Fruit fly (Drosophila melanogaster) whole organism, embryonic: ENCODE results near the gene ND-24.

Experiments
- CG1024 ChIP-seq: fragments of 200-800 bp; sonication (Bioruptor generic); IDR thresholded peaks from 2 replicates; pipeline ENCODE4 v1.3.6; 2022; ENCODE audit warnings: missing biosample characterization, missing genetic modification characterization
- CG10654 ChIP-seq: fragments of 200-800 bp; sonication (Bioruptor generic); optimal IDR thresholded peaks from 2 replicates; lab custom pipeline; 2016; ENCODE audit warnings: missing biosample characterization, missing genetic modification characterization
- CG11696 ChIP-seq: fragments of 200-800 bp; sonication (Bioruptor generic); IDR thresholded peaks from 2 replicates; pipeline ENCODE4 v1.3.6; 2022; ENCODE audit warnings: missing biosample characterization, missing genetic modification characterization
- CG12219 ChIP-seq: fragments of 200-800 bp; sonication (Bioruptor generic); optimal IDR thresholded peaks from 3 replicates; lab custom pipeline; 2018; ENCODE audit warnings: missing biosample characterization, mild to moderate bottlenecking, missing genetic modification characterization
- CG14667 ChIP-seq: fragments of 200-800 bp; sonication (Bioruptor generic); IDR thresholded peaks from 2 replicates; pipeline ENCODE4 v1.3.6; 2022; ENCODE audit warnings: missing biosample characterization, missing genetic modification characterization
- CG14965 ChIP-seq: fragments of 200-800 bp; sonication (Bioruptor generic); optimal IDR thresholded peaks from 2 replicates; lab custom pipeline; 2016; ENCODE audit warnings: missing biosample characterization, missing genetic modification characterization, borderline replicate concordance
- CG1529 ChIP-seq: fragments of 200-800 bp; sonication (Bioruptor generic); optimal IDR thresholded peaks from 3 replicates; lab custom pipeline; 2018; ENCODE audit warnings: missing biosample characterization, missing genetic modification characterization
- CG15479 ChIP-seq: fragments of 200-800 bp; sonication (Bioruptor generic); optimal IDR thresholded peaks from 3 replicates; lab custom pipeline; 2019; ENCODE audit warnings: missing biosample characterization, mild to moderate bottlenecking, missing genetic modification characterization, moderate library complexity
- CG2202 ChIP-seq: fragments of 200-800 bp; sonication (Bioruptor generic); optimal IDR thresholded peaks from 2 replicates; lab custom pipeline; 2018; ENCODE audit warnings: missing biosample characterization, mild to moderate bottlenecking, missing genetic modification characterization
- CG31365 ChIP-seq: fragments of 200-800 bp; sonication (Bioruptor generic); optimal IDR thresholded peaks from 2 replicates; lab custom pipeline; 2018; ENCODE audit warnings: missing biosample characterization, mild to moderate bottlenecking, missing genetic modification characterization
- CG34376 ChIP-seq: fragments of 200-800 bp; sonication (Bioruptor generic); optimal IDR thresholded peaks from 2 replicates; lab custom pipeline; 2018; ENCODE audit warnings: missing biosample characterization, mild to moderate bottlenecking, missing genetic modification characterization
- CG5180 ChIP-seq: fragments of 200-800 bp; sonication (Bioruptor generic); optimal IDR thresholded peaks from 3 replicates; lab custom pipeline; 2017; ENCODE audit warnings: missing biosample characterization, missing genetic modification characterization, mild to moderate bottlenecking, moderate library complexity, missing genetic modification reagents
- CG6765 ChIP-seq: fragments of 200-800 bp; sonication (Bioruptor generic); optimal IDR thresholded peaks from 3 replicates; lab custom pipeline; 2017; ENCODE audit warnings: missing biosample characterization, mild to moderate bottlenecking, missing genetic modification characterization
- CG7839 ChIP-seq: fragments of 200-800 bp; sonication (Bioruptor generic); optimal IDR thresholded peaks from 3 replicates; lab custom pipeline; 2018; ENCODE audit warnings: missing biosample characterization, mild to moderate bottlenecking, missing genetic modification characterization, moderate library complexity
- CG8281 ChIP-seq: fragments of 200-800 bp; sonication (Bioruptor generic); optimal IDR thresholded peaks from 2 replicates; lab custom pipeline; 2018; ENCODE audit warnings: missing biosample characterization, mild to moderate bottlenecking, missing genetic modification characterization, moderate library complexity
- CG8290 ChIP-seq, 3 experiments: fragments of 200-800 bp; sonication (Bioruptor generic); optimal IDR thresholded peaks; 2 replicates each; lab custom pipeline; 2016 to 2019; ENCODE audit warnings: missing biosample characterization in 3 of 3, missing genetic modification characterization in 3 of 3, mild to moderate bottlenecking in 2 of 3, moderate library complexity in 1 of 3
- CG9876 ChIP-seq: fragments of 200-800 bp; sonication (Bioruptor generic); optimal IDR thresholded peaks from 2 replicates; lab custom pipeline; 2016; ENCODE audit warnings: missing biosample characterization, missing genetic modification characterization
- Dbx ChIP-seq: fragments of 200-800 bp; sonication (Bioruptor generic); IDR thresholded peaks from 3 replicates; pipeline ENCODE4 v1.3.6; 2022; ENCODE audit warnings: missing biosample characterization, missing genetic modification characterization
- Elba2 ChIP-seq: fragments of 200-800 bp; sonication (Bioruptor generic); optimal IDR thresholded peaks from 3 replicates; lab custom pipeline; 2016; ENCODE audit warnings: missing biosample characterization, missing genetic modification characterization
- Ets97D ChIP-seq: fragments of 200-800 bp; sonication (Bioruptor generic); optimal IDR thresholded peaks from 3 replicates; lab custom pipeline; 2016; ENCODE audit warnings: missing biosample characterization, missing genetic modification characterization
- HLH54F ChIP-seq: fragments of 200-800 bp; sonication (Bioruptor generic); optimal IDR thresholded peaks from 3 replicates; lab custom pipeline; 2016; ENCODE audit warnings: missing biosample characterization, missing genetic modification characterization
- HmgZ ChIP-seq: fragments of 200-800 bp; sonication (Bioruptor generic); optimal IDR thresholded peaks from 2 replicates; lab custom pipeline; 2018; ENCODE audit warnings: missing biosample characterization, mild to moderate bottlenecking, missing genetic modification characterization
- Mad ChIP-seq: fragments of 200-800 bp; sonication (Bioruptor generic); optimal IDR thresholded peaks from 2 replicates; lab custom pipeline; 2016; ENCODE audit warnings: missing biosample characterization, missing genetic modification characterization
- NFAT ChIP-seq: fragments of 200-800 bp; sonication (Bioruptor generic); IDR thresholded peaks from 2 replicates; pipeline ENCODE4 v1.3.6; 2022; ENCODE audit warnings: missing biosample characterization, missing genetic modification characterization
- Nf-YB ChIP-seq: fragments of 200-800 bp; sonication (Bioruptor generic); optimal IDR thresholded peaks from 3 replicates; lab custom pipeline; 2019; ENCODE audit warnings: missing biosample characterization, mild to moderate bottlenecking, missing genetic modification characterization, moderate library complexity
- NfI ChIP-seq: fragments of 200-800 bp; sonication (Bioruptor generic); optimal IDR thresholded peaks from 3 replicates; lab custom pipeline; 2018; ENCODE audit warnings: missing biosample characterization, mild to moderate bottlenecking, missing genetic modification characterization, moderate library complexity
- Oli ChIP-seq: fragments of 200-800 bp; sonication (Bioruptor generic); optimal IDR thresholded peaks from 2 replicates; lab custom pipeline; 2018; ENCODE audit warnings: missing biosample characterization, mild to moderate bottlenecking, missing genetic modification characterization, moderate library complexity
- Ssrp ChIP-seq: fragments of 200-800 bp; sonication (Bioruptor generic); optimal IDR thresholded peaks from 2 replicates; lab custom pipeline; 2018; ENCODE audit warnings: missing biosample characterization, mild to moderate bottlenecking, missing genetic modification characterization, moderate library complexity
- Tbp ChIP-seq: fragments of >200 bp; optimal IDR thresholded peaks from 2 replicates; lab custom pipeline; 2018; ENCODE audit warnings: missing biosample characterization, missing genetic modification characterization
- Usf ChIP-seq: fragments of 200-800 bp; sonication (Bioruptor generic); optimal IDR thresholded peaks from 2 replicates; lab custom pipeline; 2017; ENCODE audit warnings: missing genotype, missing biosample characterization, missing genetic modification characterization
- amos ChIP-seq: fragments of 200-800 bp; sonication (Bioruptor generic); IDR thresholded peaks from 2 replicates; pipeline ENCODE4 v1.3.6; 2022; ENCODE audit warnings: missing biosample characterization, missing genetic modification characterization; ENCODE audit not compliant: partially characterized antibody
- ash1 ChIP-seq: fragments of 200-800 bp; sonication (Bioruptor generic); optimal IDR thresholded peaks from 2 replicates; lab custom pipeline; 2018; ENCODE audit warnings: missing biosample characterization, mild to moderate bottlenecking, missing genetic modification characterization
- bbx ChIP-seq: fragments of 200-800 bp; sonication (Bioruptor generic); IDR thresholded peaks from 2 replicates; pipeline ENCODE4 v1.3.6; 2022; ENCODE audit warnings: missing biosample characterization, missing genetic modification characterization; ENCODE audit not compliant: partially characterized antibody
- chm ChIP-seq: fragments of 200-800 bp; sonication (Bioruptor generic); IDR thresholded peaks from 2 replicates; pipeline ENCODE4 v1.3.6; 2022; ENCODE audit warnings: missing biosample characterization, missing genetic modification characterization
- chn ChIP-seq: fragments of 200-800 bp; sonication (Bioruptor generic); optimal IDR thresholded peaks from 2 replicates; lab custom pipeline; 2016; ENCODE audit warnings: missing biosample characterization, missing genetic modification characterization
- corto ChIP-seq: fragments of 200-800 bp; sonication (Bioruptor generic); optimal IDR thresholded peaks from 2 replicates; lab custom pipeline; 2016; ENCODE audit warnings: missing biosample characterization, mild to moderate bottlenecking, missing genetic modification characterization, moderate library complexity
- crc ChIP-seq: fragments of 200-800 bp; sonication (Bioruptor generic); optimal IDR thresholded peaks from 2 replicates; lab custom pipeline; 2016; ENCODE audit warnings: missing biosample characterization, missing genetic modification characterization
- eyg ChIP-seq: fragments of 200-800 bp; sonication (Bioruptor generic); optimal IDR thresholded peaks from 3 replicates; lab custom pipeline; 2016; ENCODE audit warnings: missing biosample characterization, missing genetic modification characterization
- gro ChIP-seq: fragments of 200-800 bp; sonication (Bioruptor generic); optimal IDR thresholded peaks from 2 replicates; lab custom pipeline; 2016; ENCODE audit warnings: missing biosample characterization, missing genetic modification characterization
- gt ChIP-seq: fragments of 200-800 bp; sonication (Bioruptor generic); IDR thresholded peaks from 2 replicates; pipeline ENCODE4 v1.3.6; 2022; ENCODE audit warnings: missing biosample characterization, missing genetic modification characterization
- jigr1 ChIP-seq: fragments of 200-800 bp; sonication (Bioruptor generic); IDR thresholded peaks from 3 replicates; pipeline ENCODE4 v1.3.6; 2022; ENCODE audit warnings: missing biosample characterization, missing genetic modification characterization
- ken ChIP-seq: fragments of 200-800 bp; sonication (Bioruptor generic); IDR thresholded peaks from 3 replicates; pipeline ENCODE4 v1.3.6; 2022; ENCODE audit warnings: missing biosample characterization, missing genetic modification characterization
- kni ChIP-seq: fragments of 200-800 bp; sonication (Bioruptor generic); optimal IDR thresholded peaks from 3 replicates; lab custom pipeline; 2017; ENCODE audit warnings: mild to moderate bottlenecking, missing biosample characterization, missing genetic modification reagents, missing genetic modification characterization
- p53 ChIP-seq: fragments of 200-800 bp; sonication (Bioruptor generic); optimal IDR thresholded peaks from 2 replicates; lab custom pipeline; 2016; ENCODE audit warnings: missing biosample characterization, missing genetic modification characterization
- rib ChIP-seq: fragments of 200-800 bp; sonication (Bioruptor generic); IDR thresholded peaks from 2 replicates; pipeline ENCODE4 v1.3.6; 2022; ENCODE audit warnings: missing biosample characterization, missing genetic modification characterization
- shn ChIP-seq: fragments of 200-800 bp; sonication (Bioruptor generic); optimal IDR thresholded peaks from 3 replicates; lab custom pipeline; 2016; ENCODE audit warnings: missing biosample characterization, missing genetic modification characterization
- sisA ChIP-seq: fragments of 200-800 bp; sonication (Bioruptor generic); IDR thresholded peaks from 2 replicates; pipeline ENCODE4 v1.3.6; 2022; ENCODE audit warnings: missing biosample characterization, missing genetic modification characterization
- slou ChIP-seq: fragments of 200-800 bp; sonication (Bioruptor generic); optimal IDR thresholded peaks from 3 replicates; lab custom pipeline; 2016; ENCODE audit warnings: missing biosample characterization, missing genetic modification characterization
- ssp ChIP-seq: fragments of 200-800 bp; sonication (Bioruptor generic); IDR thresholded peaks from 2 replicates; pipeline ENCODE4 v1.3.6; 2022; ENCODE audit warnings: missing biosample characterization, missing genetic modification characterization
- zf30C ChIP-seq: fragments of 200-800 bp; sonication (Bioruptor generic); optimal IDR thresholded peaks from 3 replicates; lab custom pipeline; 2018; ENCODE audit warnings: missing biosample characterization, mild to moderate bottlenecking, missing genetic modification characterization

ND-24 gene

DNA sequence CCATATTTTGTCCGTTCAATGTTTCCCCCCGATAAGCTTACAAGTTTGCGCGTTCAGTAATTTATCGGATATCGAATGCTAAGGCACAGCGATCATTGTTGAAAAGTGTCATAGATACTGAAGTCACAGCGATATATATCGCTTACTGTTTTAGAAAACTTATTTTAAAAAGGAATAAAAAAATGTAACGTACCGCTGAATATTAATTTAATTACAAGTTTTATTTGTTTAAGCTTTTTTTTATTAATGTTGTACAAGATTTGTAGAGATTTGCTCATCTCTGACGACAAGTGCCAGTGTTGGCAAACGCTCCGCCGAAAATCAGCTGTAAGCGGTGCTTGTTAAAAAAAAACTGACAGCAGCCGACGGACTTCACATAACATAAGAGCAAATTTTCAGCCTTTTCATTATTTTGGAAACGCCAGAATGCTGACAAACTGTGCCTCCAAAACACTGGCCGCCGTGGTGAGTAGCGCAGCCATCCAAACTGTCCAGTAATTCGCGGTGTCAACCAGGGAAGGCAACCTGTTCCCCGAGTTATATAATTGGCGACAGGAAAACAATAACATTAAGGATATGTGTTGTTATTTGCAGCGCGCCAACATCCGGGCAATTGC is at the start of gene ND-24, which contains the start of gene corolla (continued):
- TF ChIP-seq kni (GFP tag; lab: Kevin White, UChicago) = no peak
- peak; percentile 77 for TF ChIP-seq CG1024 (GFP tag; lab: Robert Waterston, UW)
- peak; percentile 62; the same call in 1 of the 2 replicates for TF ChIP-seq gt (GFP tag; lab: Robert Waterston, UW)
- peak; percentile 69 for TF ChIP-seq shn (GFP tag; lab: Kevin White, UChicago)
- TF ChIP-seq crc (GFP tag; lab: Kevin White, UChicago) = peak; percentile 37
- peak; percentile 81 for TF ChIP-seq Ets97D (GFP tag; lab: Kevin White, UChicago)
- peak; percentile 60 for TF ChIP-seq CG6765 (GFP tag; lab: Kevin White, UChicago)
- peak; percentile 82 for TF ChIP-seq ken (GFP tag; lab: Robert Waterston, UW)
- no peak for TF ChIP-seq corto (GFP tag; lab: Kevin White, UChicago)
- TF ChIP-seq zf30C (GFP tag; lab: Kevin White, UChicago) = no peak
- no peak for TF ChIP-seq CG15479 (GFP tag; lab: Kevin White, UChicago)
- peak; percentile 45 for TF ChIP-seq Nf-YB (GFP tag; lab: Kevin White, UChicago)
- peak; percentile 68 for TF ChIP-seq CG9876 (GFP tag; lab: Kevin White, UChicago)
- TF ChIP-seq ash1 (GFP tag; lab: Kevin White, UChicago) = no peak
- TF ChIP-seq CG7839 (tag; lab: Kevin White, UChicago) = no peak
- TF ChIP-seq NfI = peak; percentile 81
- no peak for TF ChIP-seq CG31365 (tag; lab: Kevin White, UChicago)
- TF ChIP-seq sisA (GFP tag; lab: Robert Waterston, UW) = peak; percentile 92
- TF ChIP-seq Dbx (GFP tag; lab: Robert Waterston, UW) = peak; percentile 93
- TF ChIP-seq HmgZ = peak; percentile 75
- peak; percentile 41 for TF ChIP-seq CG2202
- peak; percentile 86 for TF ChIP-seq gro
- TF ChIP-seq Tbp (GFP tag; lab: Kevin White, UChicago) = no peak
- TF ChIP-seq CG1529 (GFP tag; lab: Kevin White, UChicago) = peak; percentile 52
- TF ChIP-seq ssp (GFP tag; lab: Robert Waterston, UW) = peak; percentile 84
- TF ChIP-seq CG11696 (GFP tag; lab: Robert Waterston, UW) = peak; percentile 57; the same call in 1 of the 2 replicates
- TF ChIP-seq Elba2 (GFP tag; lab: Kevin White, UChicago) = peak; percentile 47
- TF ChIP-seq Oli (tag; lab: Kevin White, UChicago) = peak; percentile 62
- peak; percentile 85 for TF ChIP-seq amos
- peak; percentile 88 for TF ChIP-seq CG14667
- TF ChIP-seq CG34376 = peak; percentile 67
- peak; percentile 82 for TF ChIP-seq rib (GFP tag; lab: Robert Waterston, UW)
- peak; percentile 2 for TF ChIP-seq CG12219 (GFP tag; lab: Kevin White, UChicago)
- TF ChIP-seq Usf (GFP tag; lab: Kevin White, UChicago) = no peak
- TF ChIP-seq chn (GFP tag; lab: Kevin White, UChicago) = peak; percentile 86
- TF ChIP-seq chm = peak; percentile 70
- no peak for TF ChIP-seq CG8281 (tag; lab: Kevin White, UChicago)
- TF ChIP-seq CG10654 (GFP tag; lab: Kevin White, UChicago) = peak; percentile 78
- peak; percentile 90 for TF ChIP-seq HLH54F (GFP tag; lab: Kevin White, UChicago)
- peak; percentile 81 for TF ChIP-seq bbx (GFP tag; lab: Robert Waterston, UW)
- no peak for TF ChIP-seq CG14965
- TF ChIP-seq jigr1 (GFP tag; lab: Robert Waterston, UW) = peak; percentile 57; the same call in 2 of the 3 replicates
- peak; percentile 72 for TF ChIP-seq slou (GFP tag; lab: Kevin White, UChicago)
- TF ChIP-seq NFAT = peak; percentile 81
- TF ChIP-seq Ssrp (tag; lab: Kevin White, UChicago) = peak; percentile 80
- peak; percentile 48 for TF ChIP-seq eyg (GFP tag; lab: Kevin White, UChicago)
- TF ChIP-seq CG8290 (GFP tag; optimal IDR thresholded peaks at IDR 0.05; lab: Kevin White, UChicago) = peak; percentile 82
- peak in 1 of 2 experiments; percentile 54 for TF ChIP-seq CG8290 (tag; optimal IDR thresholded peaks at IDR 0.05; lab: Kevin White, UChicago)
- peak; percentile 72 for TF ChIP-seq Mad (GFP tag; lab: Kevin White, UChicago)
- no peak for TF ChIP-seq CG5180 (GFP tag; lab: Kevin White, UChicago)
- TF ChIP-seq p53 (GFP tag; lab: Kevin White, UChicago) = no peak
